Worm (Caenorhabditis elegans) whole organism, late embryonic: ENCODE measurements around the gene srv-15.

ENCODE experiments used
- ceh-30 ChIP-seq: fragments of 150-350 bp; optimal IDR thresholded peaks from 2 replicates; lab custom pipeline; 2014; ENCODE audit warnings: missing biosample characterization, missing genetic modification characterization
- odd-2 ChIP-seq: sonication (generic microtip); optimal IDR thresholded peaks from 2 replicates; lab custom pipeline; 2017; ENCODE audit warnings: antibody characterized with exemption, mild to moderate bottlenecking, missing genetic modification characterization, missing compliant biosample characterization
- pha-2 ChIP-seq: sonication (generic microtip); optimal IDR thresholded peaks from 2 replicates; lab custom pipeline; 2017; ENCODE audit warnings: mild to moderate bottlenecking, missing genetic modification characterization, missing compliant biosample characterization
- pqm-1 ChIP-seq: sonication (generic microtip); optimal IDR thresholded peaks from 2 replicates; lab custom pipeline; 2016; ENCODE audit warnings: missing genetic modification characterization, missing compliant biosample characterization
- rnt-1 ChIP-seq: sonication (generic microtip); optimal IDR thresholded peaks from 2 replicates; lab custom pipeline; 2016; ENCODE audit warnings: missing genetic modification characterization, missing compliant biosample characterization

- TF ChIP-seq ceh-30 (tag; lab: Kevin White, UChicago) (no peak), rnt-1 (tag; lab: Kevin White, UChicago) (no peak), pha-2 (tag; lab: Kevin White, UChicago) (no peak), pqm-1 (tag; lab: Kevin White, UChicago) (no peak), odd-2 (tag; lab: Kevin White, UChicago) (no peak)
These were observed 38.1 kb upstream of the srv-15 start for ce11 chrIV:15868288-15868687.
